Worm (Caenorhabditis elegans): ENCODE measurements around the gene cyp-33C11.

cyp-33C11 gene

ce11 chrV:689538-689937 lies 23.2 kb downstream of the cyp-33C11 start:
- TF ChIP-seq nhr-23 (tag; optimal IDR thresholded peaks at IDR 0.05): no peak
- no peak for TF ChIP-seq nhr-11 (tag; optimal IDR thresholded peaks at IDR 0.05)
- no peak for TF ChIP-seq ztf-11 (tag; optimal IDR thresholded peaks at IDR 0.05)
- no peak for TF ChIP-seq pha-4 (tag; optimal IDR thresholded peaks at IDR 0.05)
- no peak for TF ChIP-seq tbx-2 (tag; optimal IDR thresholded peaks at IDR 0.05)
- no peak for TF ChIP-seq sea-2 (GFP tag; optimal IDR thresholded peaks at IDR 0.05)
- no peak for TF ChIP-seq lin-15B (tag; optimal IDR thresholded peaks at IDR 0.05)
- no peak for TF ChIP-seq nhr-43 (tag; optimal IDR thresholded peaks at IDR 0.05; ENCODE audit: poor library complexity, severe bottlenecking)
- TF ChIP-seq R02D3.7 (tag; optimal IDR thresholded peaks at IDR 0.05): no peak
- no peak for TF ChIP-seq nhr-76 (tag; optimal IDR thresholded peaks at IDR 0.05)
- TF ChIP-seq ztf-4 (tag; optimal IDR thresholded peaks at IDR 0.05): no peak
- no peak for TF ChIP-seq snpc-4 (tag; optimal IDR thresholded peaks at IDR 0.05)
- TF ChIP-seq nfya-1 (tag; optimal IDR thresholded peaks at IDR 0.05; ENCODE audit: insufficient read depth): no peak
- no peak for TF ChIP-seq ceh-16 (tag; optimal IDR thresholded peaks at IDR 0.05)
- no peak for TF ChIP-seq fkh-2 (tag; optimal IDR thresholded peaks at IDR 0.05)
- no peak for TF ChIP-seq pqm-1 (tag; optimal IDR thresholded peaks at IDR 0.05)
- no peak for TF ChIP-seq fos-1 (tag; optimal IDR thresholded peaks at IDR 0.05)
- TF ChIP-seq elt-2 (tag; optimal IDR thresholded peaks at IDR 0.05): no peak

ce11 chrV:687384-687783 lies 25.4 kb downstream of the cyp-33C11 start, which contains the start of gene H25P19.1:
H25P19.1 (plus strand) TSS chrV:687684.
- TF ChIP-seq ceh-28 (tag; optimal IDR thresholded peaks at IDR 0.05) (no peak), ceh-16 (tag; optimal IDR thresholded peaks at IDR 0.05) (no peak), unc-39 (tag; optimal IDR thresholded peaks at IDR 0.05) (no peak)

ce11 chrV:683858-684257 lies 28.9 kb downstream of the cyp-33C11 start, which contains the start of gene F31F4.1:
F31F4.1 (plus strand) TSS chrV:684060.
- no peak for TF ChIP-seq elt-1 (tag; optimal IDR thresholded peaks at IDR 0.05)
- TF ChIP-seq ceh-9 (tag; optimal IDR thresholded peaks at IDR 0.05): no peak
- peak; percentile 44 for TF ChIP-seq pqm-1 (tag; optimal IDR thresholded peaks at IDR 0.05)
- no peak for TF ChIP-seq egl-5 (tag; optimal IDR thresholded peaks at IDR 0.05)
- peak; percentile 66 for TF ChIP-seq elt-2 (tag; optimal IDR thresholded peaks at IDR 0.05)

ce11 chrV:682031-682430 lies 30.8 kb downstream of the cyp-33C11 start, which contains the start of gene srx-23:
srx-23 (plus strand) TSS chrV:682331.
- TF ChIP-seq nhr-28 (tag; optimal IDR thresholded peaks at IDR 0.05) (no peak), lin-15B (tag; optimal IDR thresholded peaks at IDR 0.05) (no peak), ZK546.5 (tag; optimal IDR thresholded peaks at IDR 0.05) (no peak), ceh-82 (tag; optimal IDR thresholded peaks at IDR 0.05) (no peak), ceh-16 (tag; optimal IDR thresholded peaks at IDR 0.05) (no peak), unc-62 (GFP tag; optimal IDR thresholded peaks at IDR 0.05) (no peak), fkh-10 (GFP tag; optimal IDR thresholded peaks at IDR 0.05) (no peak), daf-12 (tag; optimal IDR thresholded peaks at IDR 0.05) (no peak), egl-27 (tag; optimal IDR thresholded peaks at IDR 0.05) (no peak), unc-39 (tag; optimal IDR thresholded peaks at IDR 0.05) (no peak), eor-1 (tag; optimal IDR thresholded peaks at IDR 0.05) (no peak)

- no peak for TF ChIP-seq hmg-11 (tag; optimal IDR thresholded peaks at IDR 0.05)
- no peak for TF ChIP-seq nhr-67 (tag; optimal IDR thresholded peaks at IDR 0.05)
- no peak for TF ChIP-seq egl-5 (tag; optimal IDR thresholded peaks at IDR 0.05)
- TF ChIP-seq nhr-77 (tag; optimal IDR thresholded peaks at IDR 0.05): no peak
- no peak for TF ChIP-seq ZK546.5 (tag; optimal IDR thresholded peaks at IDR 0.05)
These were observed 33.1 kb downstream of the cyp-33C11 start, which contains the start of gene srx-22 for ce11 chrV:679663-680062. srx-22 (plus strand) TSS chrV:679963.

- TF ChIP-seq sea-2 (GFP tag; optimal IDR thresholded peaks at IDR 0.05) (no peak), pqm-1 (tag; optimal IDR thresholded peaks at IDR 0.05) (no peak), nhr-23 (tag; optimal IDR thresholded peaks at IDR 0.05) (peak; percentile 62), elt-3 (tag; optimal IDR thresholded peaks at IDR 0.05) (no peak), nhr-76 (tag; optimal IDR thresholded peaks at IDR 0.05) (no peak), ceh-9 (tag; optimal IDR thresholded peaks at IDR 0.05) (no peak), nhr-28 (tag; optimal IDR thresholded peaks at IDR 0.05) (no peak), nhr-77 (tag; optimal IDR thresholded peaks at IDR 0.05) (no peak), zag-1 (tag; optimal IDR thresholded peaks at IDR 0.05) (no peak), hmg-11 (tag; optimal IDR thresholded peaks at IDR 0.05) (no peak), lsy-12 (tag; optimal IDR thresholded peaks at IDR 0.05) (no peak), tbx-2 (tag; optimal IDR thresholded peaks at IDR 0.05) (no peak), daf-12 (tag; optimal IDR thresholded peaks at IDR 0.05) (no peak), ZK546.5 (tag; optimal IDR thresholded peaks at IDR 0.05) (no peak), nhr-67 (tag; optimal IDR thresholded peaks at IDR 0.05) (no peak), R02D3.7 (tag; optimal IDR thresholded peaks at IDR 0.05) (no peak), jun-1 (tag; optimal IDR thresholded peaks at IDR 0.05) (no peak), nhr-43 (tag; optimal IDR thresholded peaks at IDR 0.05; ENCODE audit: poor library complexity, severe bottlenecking) (peak; percentile 60), elt-2 (tag; optimal IDR thresholded peaks at IDR 0.05) (peak; percentile 28), snpc-4 (tag; optimal IDR thresholded peaks at IDR 0.05) (peak; percentile 12), ceh-28 (tag; optimal IDR thresholded peaks at IDR 0.05) (peak; percentile 30), ceh-16 (tag; optimal IDR thresholded peaks at IDR 0.05) (no peak), ama-1 (optimal IDR thresholded peaks at IDR 0.05) (no peak), elt-1 (tag; optimal IDR thresholded peaks at IDR 0.05) (no peak), mml-1 (tag; optimal IDR thresholded peaks at IDR 0.05) (no peak)
These were observed 36.2 kb downstream of the cyp-33C11 start, which contains the start of the genes fbxa-72 and srx-21 for ce11 chrV:676550-677084. fbxa-72 (minus strand) TSS chrV:676753. srx-21 (plus strand) TSS chrV:677034.

Data from whole organism, L3 larva.